Worm (Caenorhabditis elegans): ENCODE results near the gene F32E10.8.
"Not testable (repeated sequence)": the region's sequence is repeated elsewhere in the genome, so short reads cannot be mapped to it uniquely, and the experiment has no call there.

The F32E10.8 gene

ce11 chrIV:7556265-7556866, 11.0 kb upstream of the F32E10.8 start, which contains the start of the genes F49E8.7, F49E8.8 and nprl-2:
F49E8.7 (minus strand) TSS chrIV:7556365.
F49E8.8 (plus strand) TSS chrIV:7556637.
nprl-2 (plus strand) TSS chrIV:7556816.
- no peak for TF ChIP-seq unc-62 (GFP tag; optimal IDR thresholded peaks at IDR 0.05)

- no peak for TF ChIP-seq unc-62 (GFP tag; optimal IDR thresholded peaks at IDR 0.05)
Measured at ce11 chrIV:7558653-7559052, 8.8 kb upstream of the F32E10.8 start.

- no peak for TF ChIP-seq unc-62 (GFP tag; optimal IDR thresholded peaks at IDR 0.05)
Measured at ce11 chrIV:7559237-7559636, 8.2 kb upstream of the F32E10.8 start.

- TF ChIP-seq unc-62 (GFP tag; optimal IDR thresholded peaks at IDR 0.05): no peak
Measured at ce11 chrIV:7561614-7562142, 5.7 kb upstream of the F32E10.8 start, which contains the start of gene ima-3. ima-3 (minus strand) TSS chrIV:7561664.

- not testable (repeated sequence) for TF ChIP-seq unc-62 (GFP tag; optimal IDR thresholded peaks at IDR 0.05)
Measured at ce11 chrIV:7563850-7564249, 3.6 kb upstream of the F32E10.8 start, which contains the start of gene F32E10.9. F32E10.9 (minus strand) TSS chrIV:7563950.

- no peak for TF ChIP-seq unc-62 (GFP tag; optimal IDR thresholded peaks at IDR 0.05)
Measured at ce11 chrIV:7568593-7568992, 1.2 kb downstream of the F32E10.8 start, which contains the start of gene clec-180. clec-180 (plus strand) TSS chrIV:7568893.

- TF ChIP-seq unc-62 (GFP tag; optimal IDR thresholded peaks at IDR 0.05): no peak
Measured at ce11 chrIV:7573944-7574343, 6.5 kb downstream of the F32E10.8 start.

- TF ChIP-seq unc-62 (GFP tag; optimal IDR thresholded peaks at IDR 0.05): no peak
Measured at ce11 chrIV:7575147-7575768, 7.9 kb downstream of the F32E10.8 start, which contains the start of gene cec-4. cec-4 (plus strand) TSS chrIV:7575718.

ce11 chrIV:7578281-7578680, 10.9 kb downstream of the F32E10.8 start, which contains the start of gene F32E10.5:
F32E10.5 (minus strand) TSS chrIV:7578381.
- no peak for TF ChIP-seq unc-62 (GFP tag; optimal IDR thresholded peaks at IDR 0.05)

- no peak for TF ChIP-seq unc-62 (GFP tag; optimal IDR thresholded peaks at IDR 0.05)
Measured at ce11 chrIV:7580062-7580614, 12.7 kb downstream of the F32E10.8 start, which contains the start of the genes cec-5 and nol-10. cec-5 (minus strand) TSS chrIV:7580112. nol-10 (plus strand) TSS chrIV:7580597.

- TF ChIP-seq unc-62 (GFP tag; optimal IDR thresholded peaks at IDR 0.05): no peak
Measured at ce11 chrIV:7585273-7585882, 18.0 kb downstream of the F32E10.8 start.

- TF ChIP-seq unc-62 (GFP tag; optimal IDR thresholded peaks at IDR 0.05): no peak
Measured at ce11 chrIV:7586972-7587371, 19.6 kb downstream of the F32E10.8 start.

- TF ChIP-seq unc-62 (GFP tag; optimal IDR thresholded peaks at IDR 0.05): no peak
Measured at ce11 chrIV:7588631-7589030, 21.2 kb downstream of the F32E10.8 start, which contains the start of gene cla-1. cla-1 (plus strand) TSS chrIV:7588931.

ce11 chrIV:7605413-7605812, 38.0 kb downstream of the F32E10.8 start:
- TF ChIP-seq unc-62 (GFP tag; optimal IDR thresholded peaks at IDR 0.05): no peak

ce11 chrIV:7608111-7608510, 40.7 kb downstream of the F32E10.8 start:
- no peak for TF ChIP-seq unc-62 (GFP tag; optimal IDR thresholded peaks at IDR 0.05)

- no peak for TF ChIP-seq unc-62 (GFP tag; optimal IDR thresholded peaks at IDR 0.05)
Measured at ce11 chrIV:7611396-7611795, 44.0 kb downstream of the F32E10.8 start.
